Fruit fly (Drosophila melanogaster) whole organism, adult: ENCODE data around the gene CG32248.

Experiments
- CG14711 ChIP-seq: fragments of 200-800 bp; sonication (Bioruptor generic); optimal IDR thresholded peaks from 2 replicates; lab custom pipeline; 2018; ENCODE audit warnings: missing biosample characterization, mild to moderate bottlenecking, missing genetic modification characterization, moderate library complexity
- CG33017 ChIP-seq: fragments of 200-800 bp; sonication (Bioruptor generic); optimal IDR thresholded peaks from 2 replicates; lab custom pipeline; 2018; ENCODE audit warnings: missing biosample characterization, mild to moderate bottlenecking, missing genetic modification characterization, moderate library complexity
- CG7101 ChIP-seq: fragments of 200-800 bp; sonication (Bioruptor generic); optimal IDR thresholded peaks from 2 replicates; lab custom pipeline; 2018; ENCODE audit warnings: missing biosample characterization, mild to moderate bottlenecking, missing genetic modification characterization, moderate library complexity
- Clk ChIP-seq: fragments of 200-800 bp; sonication (Bioruptor generic); optimal IDR thresholded peaks from 2 replicates; lab custom pipeline; 2017; ENCODE audit warnings: missing biosample characterization, missing genetic modification characterization
- Crg-1 ChIP-seq: fragments of 200-800 bp; sonication (Bioruptor generic); optimal IDR thresholded peaks from 2 replicates; lab custom pipeline; 2016; ENCODE audit warnings: missing biosample characterization, missing genetic modification characterization
- Mnt ChIP-seq: fragments of 200-800 bp; sonication (Bioruptor generic); optimal IDR thresholded peaks from 2 replicates; lab custom pipeline; 2016; ENCODE audit warnings: missing biosample characterization, mild to moderate bottlenecking, missing genetic modification characterization
- ovo ChIP-seq: fragments of 200-800 bp; sonication (Bioruptor generic); optimal IDR thresholded peaks from 2 replicates; lab custom pipeline; 2016; ENCODE audit warnings: missing biosample characterization, missing genetic modification characterization

dm6 chr3L:4461454-4462045, 10.0 kb upstream of the CG32248 start, which contains the start of gene CG15023:
- TF ChIP-seq ovo (GFP tag; lab: Kevin White, UChicago) (no peak), CG7101 (tag; lab: Kevin White, UChicago) (no peak), Crg-1 (GFP tag; lab: Kevin White, UChicago) (no peak), CG33017 (tag; lab: Kevin White, UChicago) (no peak), Clk (GFP tag; lab: Kevin White, UChicago) (no peak), CG14711 (tag; lab: Kevin White, UChicago) (no peak), Mnt (GFP tag; lab: Kevin White, UChicago) (no peak)
